Worm (Caenorhabditis elegans): ENCODE data around the gene inx-11.
"Not testable (repeated sequence)": the region's sequence is repeated elsewhere in the genome, so short reads cannot be mapped to it uniquely, and the experiment has no call there.

Gene inx-11

DNA sequence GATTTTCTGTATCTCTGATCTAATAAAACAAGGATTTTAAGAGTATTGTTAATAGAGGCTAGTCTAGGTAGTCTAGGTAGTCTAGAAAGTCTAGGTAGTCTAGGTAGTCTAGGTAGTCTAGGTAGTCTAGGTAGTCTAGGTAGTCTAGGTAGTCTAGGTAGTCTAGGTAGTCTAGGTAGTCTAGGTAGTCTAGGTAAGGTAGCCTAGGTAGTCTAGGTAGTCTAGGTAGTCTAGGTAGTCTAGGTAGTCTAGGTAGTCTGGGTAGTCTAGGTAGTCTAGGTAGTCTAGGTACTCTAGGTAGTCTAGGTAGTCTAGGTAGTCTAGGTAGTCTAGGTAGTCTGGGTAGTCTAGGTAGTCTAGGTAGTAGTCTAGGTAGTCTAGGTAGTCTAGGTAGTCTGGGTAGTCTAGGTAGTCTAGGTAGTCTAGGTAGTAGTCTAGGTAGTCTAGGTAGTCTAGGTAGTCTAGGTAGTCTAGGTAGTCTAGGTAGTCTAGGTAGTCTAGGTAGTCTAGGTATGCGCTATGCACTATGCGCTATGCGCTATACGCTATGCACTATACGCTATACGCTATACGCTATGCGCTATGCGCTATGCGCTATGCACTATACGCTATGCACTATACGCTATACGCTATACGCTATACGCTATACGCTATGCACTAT lies 23.0 kb downstream of the inx-11 start:
- TF ChIP-seq hlh-17 (GFP tag; optimal IDR thresholded peaks at IDR 0.05; ENCODE audit: borderline replicate concordance) (peak; percentile 88), ceh-63 (GFP tag; optimal IDR thresholded peaks at IDR 0.05) (peak; percentile 58), ceh-8 (GFP tag; optimal IDR thresholded peaks at IDR 0.05) (peak; percentile 59), efl-3 (GFP tag; optimal IDR thresholded peaks at IDR 0.05) (peak; percentile 45), C34B4.2 (tag; optimal IDR thresholded peaks at IDR 0.05) (peak; percentile 30), nhr-237 (tag; optimal IDR thresholded peaks at IDR 0.05) (peak; percentile 64), rnt-1 (tag; optimal IDR thresholded peaks at IDR 0.05) (peak; percentile 76), efl-1 (GFP tag; optimal IDR thresholded peaks at IDR 0.05 in 1 of 2) (peak in 1 of 2 experiments; percentile 80), lir-3 (tag; optimal IDR thresholded peaks at IDR 0.05; ENCODE audit: poor library complexity) (peak; percentile 70)
- not testable (repeated sequence) for TF ChIP-seq efl-1 (optimal IDR thresholded peaks at IDR 0.05)

ce11 chrV:12511946-12512345 lies 24.9 kb downstream of the inx-11 start:
- TF ChIP-seq elt-3 (tag; optimal IDR thresholded peaks at IDR 0.05): peak in 4 of 6 experiments; percentile 10 to 68 (median 44)
- no peak for TF ChIP-seq unc-130 (tag; optimal IDR thresholded peaks at IDR 0.05)
- no peak for TF ChIP-seq tlp-1 (tag; optimal IDR thresholded peaks at IDR 0.05)
- TF ChIP-seq nhr-76 (tag; optimal IDR thresholded peaks at IDR 0.05): no peak
- no peak for TF ChIP-seq isw-1 (GFP tag; IDR thresholded peaks at IDR 0.05)
- no peak for TF ChIP-seq zip-4 (GFP tag; optimal IDR thresholded peaks at IDR 0.05)
- peak; percentile 53 for TF ChIP-seq vab-15 (tag; optimal IDR thresholded peaks at IDR 0.05)
- peak; percentile 23 for TF ChIP-seq nhr-20 (tag; optimal IDR thresholded peaks at IDR 0.05)
- peak; percentile 56 for TF ChIP-seq lin-14 (GFP tag; optimal IDR thresholded peaks at IDR 0.05)
- TF ChIP-seq lin-15B (tag; optimal IDR thresholded peaks at IDR 0.05): no peak
- no peak for TF ChIP-seq efl-3 (GFP tag; optimal IDR thresholded peaks at IDR 0.05)
- no peak for TF ChIP-seq efl-1 (optimal IDR thresholded peaks at IDR 0.05)
- no peak for TF ChIP-seq efl-1 (GFP tag; optimal IDR thresholded peaks at IDR 0.05 in 1 of 2)
- TF ChIP-seq hpl-2 (GFP tag; optimal IDR thresholded peaks at IDR 0.05): no peak
- no peak for TF ChIP-seq nhr-28 (tag; optimal IDR thresholded peaks at IDR 0.05)
- no peak for TF ChIP-seq fkh-10 (GFP tag; optimal IDR thresholded peaks at IDR 0.05)
- no peak for TF ChIP-seq skn-1 (tag; optimal IDR thresholded peaks at IDR 0.05)
- TF ChIP-seq swsn-7 (tag; optimal IDR thresholded peaks at IDR 0.05): no peak
- no peak for TF ChIP-seq ceh-8 (GFP tag; optimal IDR thresholded peaks at IDR 0.05)
- TF ChIP-seq lsy-2 (tag; optimal IDR thresholded peaks at IDR 0.05): peak in 1 of 2 experiments; percentile 26
- no peak for TF ChIP-seq nhr-237 (tag; optimal IDR thresholded peaks at IDR 0.05)
- peak; percentile 80 for TF ChIP-seq nhr-85 (tag)
- TF ChIP-seq lin-35 (GFP tag; optimal IDR thresholded peaks at IDR 0.05): no peak
- TF ChIP-seq snu-23 (GFP tag; optimal IDR thresholded peaks at IDR 0.05): peak; percentile 14
- TF ChIP-seq egl-13 (tag; optimal IDR thresholded peaks at IDR 0.05): no peak
- no peak for TF ChIP-seq pax-3 (tag; optimal IDR thresholded peaks at IDR 0.05)
- TF ChIP-seq rnt-1 (tag; optimal IDR thresholded peaks at IDR 0.05): no peak
- no peak for TF ChIP-seq jun-1 (tag; optimal IDR thresholded peaks at IDR 0.05)
- TF ChIP-seq blmp-1 (tag; optimal IDR thresholded peaks at IDR 0.05): peak; percentile 1
- peak; percentile 33 for TF ChIP-seq tbx-2 (tag; optimal IDR thresholded peaks at IDR 0.05)
- no peak for TF ChIP-seq nhr-19 (GFP tag; conservative IDR thresholded peaks at IDR 0.05)
- TF ChIP-seq nhr-71 (tag; optimal IDR thresholded peaks at IDR 0.05): peak; percentile 17
- peak; percentile 61 for TF ChIP-seq pag-3 (tag; optimal IDR thresholded peaks at IDR 0.05; ENCODE audit: borderline replicate concordance, insufficient read depth)
- TF ChIP-seq lir-3 (tag; optimal IDR thresholded peaks at IDR 0.05; ENCODE audit: poor library complexity): no peak

- peak; percentile 29 for TF ChIP-seq nhr-90 (tag; optimal IDR thresholded peaks at IDR 0.05; ENCODE audit: poor library complexity)
- no peak for TF ChIP-seq fkh-8 (tag; optimal IDR thresholded peaks at IDR 0.05)
- peak in 2 of 6 experiments; percentile 6 to 32 for TF ChIP-seq elt-3 (tag; optimal IDR thresholded peaks at IDR 0.05)
- no peak for TF ChIP-seq ceh-90 (tag; optimal IDR thresholded peaks at IDR 0.05)
- peak in 1 of 2 experiments; percentile 70 for TF ChIP-seq lin-35 (GFP tag; optimal IDR thresholded peaks at IDR 0.05)
- no peak for TF ChIP-seq F16B12.6 (tag; optimal IDR thresholded peaks at IDR 0.05)
- TF ChIP-seq lin-14 (GFP tag; optimal IDR thresholded peaks at IDR 0.05): peak; percentile 44
- TF ChIP-seq nhr-71 (tag; optimal IDR thresholded peaks at IDR 0.05): peak; percentile 44
- no peak for TF ChIP-seq lin-15B (tag; optimal IDR thresholded peaks at IDR 0.05)
- no peak for TF ChIP-seq dsc-1 (tag; optimal IDR thresholded peaks at IDR 0.05)
- no peak for TF ChIP-seq ztf-11 (tag; optimal IDR thresholded peaks at IDR 0.05)
- no peak for TF ChIP-seq nhr-77 (tag; optimal IDR thresholded peaks at IDR 0.05)
- TF ChIP-seq aly-2 (tag; optimal IDR thresholded peaks at IDR 0.05): no peak
- peak; percentile 34 for TF ChIP-seq nhr-20 (tag; optimal IDR thresholded peaks at IDR 0.05)
- TF ChIP-seq elt-2 (tag; optimal IDR thresholded peaks at IDR 0.05): peak; percentile 83
- peak in 1 of 2 experiments; percentile 6 for TF ChIP-seq lsy-2 (tag; optimal IDR thresholded peaks at IDR 0.05)
- no peak for TF ChIP-seq lin-39 (tag; optimal IDR thresholded peaks at IDR 0.05)
- no peak for TF ChIP-seq jun-1 (tag; optimal IDR thresholded peaks at IDR 0.05)
- TF ChIP-seq blmp-1 (tag; optimal IDR thresholded peaks at IDR 0.05): peak; percentile 10
Measured at ce11 chrV:12512773-12513172, 25.7 kb downstream of the inx-11 start, which contains the start of the genes T28H10.2 and lgmn-1. TSS of gene T28H10.2 (minus strand) at chrV:12512949. TSS of gene lgmn-1 (plus strand) at chrV:12513056.

Measured in whole organism, L1 larva.